Worm (Caenorhabditis elegans) whole organism, L1 larva: ENCODE results near the gene F47B10.3.

Source experiments
- C34B4.2 ChIP-seq: sonication (generic microtip); optimal IDR thresholded peaks from 2 replicates; lab custom pipeline; 2017; ENCODE audit warnings: mild to moderate bottlenecking, missing genetic modification characterization, missing compliant biosample characterization
- aly-2 ChIP-seq: fragments of 150-350 bp; optimal IDR thresholded peaks from 2 replicates; lab custom pipeline; 2014; ENCODE audit warnings: missing biosample characterization, missing genetic modification characterization
- ama-1 ChIP-seq: fragments of 150-350 bp; optimal IDR thresholded peaks from 2 replicates; lab custom pipeline; 2014
- ceh-8 ChIP-seq: fragments of 200-800 bp; sonication (Bioruptor generic); optimal IDR thresholded peaks from 2 replicates; lab custom pipeline; 2018; ENCODE audit warnings: mild to moderate bottlenecking, missing genetic modification characterization, moderate library complexity, missing compliant biosample characterization
- ces-1 ChIP-seq: fragments of 150-350 bp; optimal IDR thresholded peaks from 2 replicates; lab custom pipeline; 2014; ENCODE audit warnings: missing biosample characterization, missing genetic modification reagents, missing genetic modification characterization
- fkh-10 ChIP-seq: sonication (generic microtip); optimal IDR thresholded peaks from 2 replicates; lab custom pipeline; 2017; ENCODE audit warnings: missing biosample characterization, missing genetic modification reagents, missing genetic modification characterization
- fkh-8 ChIP-seq: sonication (generic microtip); optimal IDR thresholded peaks from 2 replicates; lab custom pipeline; 2016; ENCODE audit warnings: mild to moderate bottlenecking, missing genetic modification characterization, missing compliant biosample characterization
- lin-35 ChIP-seq, 2 experiments: fragments of 150-350 bp; optimal IDR thresholded peaks; 2 replicates each; lab custom pipeline; 2014; ENCODE audit warnings: missing biosample characterization in 2 of 2, missing genetic modification characterization in 2 of 2, missing genetic modification reagents in 2 of 2
- lir-3 ChIP-seq: sonication (generic microtip); optimal IDR thresholded peaks from 2 replicates; lab custom pipeline; 2016; ENCODE audit warnings: mild to moderate bottlenecking, missing genetic modification characterization, moderate library complexity, missing compliant biosample characterization; ENCODE audit not compliant: poor library complexity
- nhr-77 ChIP-seq: fragments of 150-350 bp; optimal IDR thresholded peaks from 2 replicates; lab custom pipeline; 2014; ENCODE audit warnings: missing biosample characterization, missing genetic modification characterization
- skn-1 ChIP-seq: fragments of 150-350 bp; optimal IDR thresholded peaks from 2 replicates; lab custom pipeline; 2014; ENCODE audit warnings: missing biosample characterization, missing genetic modification characterization
- snpc-4 ChIP-seq: fragments of 150-350 bp; optimal IDR thresholded peaks from 2 replicates; lab custom pipeline; 2014; ENCODE audit warnings: missing biosample characterization, missing genetic modification characterization
- sup-37 ChIP-seq: fragments of 200-800 bp; sonication (Bioruptor generic); optimal IDR thresholded peaks from 2 replicates; lab custom pipeline; 2018; ENCODE audit warnings: mild to moderate bottlenecking, missing genetic modification characterization, missing compliant biosample characterization

- TF ChIP-seq nhr-77 (tag; lab: Kevin White, UChicago) (no peak), ceh-8 (GFP tag; lab: Kevin White, UChicago) (no peak), fkh-10 (GFP tag; lab: Kevin White, UChicago) (no peak), skn-1 (tag; lab: Kevin White, UChicago) (no peak), snpc-4 (no peak), lir-3 (tag; lab: Kevin White, UChicago) (no peak), ama-1 (lab: Kevin White, UChicago) (no peak), C34B4.2 (tag; lab: Kevin White, UChicago) (no peak), fkh-8 (tag; lab: Kevin White, UChicago) (no peak), ces-1 (GFP tag; lab: Kevin White, UChicago) (no peak), sup-37 (GFP tag; lab: Kevin White, UChicago) (no peak), aly-2 (tag; lab: Kevin White, UChicago) (no peak), lin-35 (GFP tag; optimal IDR thresholded peaks at IDR 0.05; lab: Kevin White, UChicago) (no peak)
These were observed 11.5 kb upstream of the F47B10.3 start, which contains the start of gene T21E8.4 for ce11 chrX:10880509-10880908.
